Worm (Caenorhabditis elegans): ENCODE results near the gene ZK669.3.

ce11 chrII:7977513-7977912 lies 36.6 kb downstream of the ZK669.3 start:
- TF ChIP-seq hlh-13 (GFP tag; optimal IDR thresholded peaks at IDR 0.05) (no peak), odd-2 (tag; optimal IDR thresholded peaks at IDR 0.05) (no peak), unc-86 (tag; optimal IDR thresholded peaks at IDR 0.05) (no peak), ama-1 (optimal IDR thresholded peaks at IDR 0.05) (no peak), mec-3 (tag; optimal IDR thresholded peaks at IDR 0.05; ENCODE audit: borderline replicate concordance) (no peak), hlh-30 (tag; optimal IDR thresholded peaks at IDR 0.05; ENCODE audit: insufficient read depth) (no peak), fax-1 (tag; optimal IDR thresholded peaks at IDR 0.05) (no peak), K09A11.1 (tag; optimal IDR thresholded peaks at IDR 0.05; ENCODE audit: insufficient read depth) (no peak), unc-42 (tag; optimal IDR thresholded peaks at IDR 0.05) (no peak), ceh-30 (tag; optimal IDR thresholded peaks at IDR 0.05) (no peak), fkh-10 (GFP tag; optimal IDR thresholded peaks at IDR 0.05) (no peak), nfya-1 (tag; optimal IDR thresholded peaks at IDR 0.05) (no peak), nhr-232 (tag; optimal IDR thresholded peaks at IDR 0.05) (no peak)

All from whole organism, late embryonic.